Worm (Caenorhabditis elegans) whole organism, midembryonic: ENCODE data around the gene glrx-3.

Experiments used
- T22C8.4 ChIP-seq: fragments of 200-800 bp; sonication (Bioruptor generic); IDR thresholded peaks from 2 replicates; pipeline ENCODE4 v1.3.6; 2022; ENCODE audit warnings: missing genetic modification characterization, missing compliant biosample characterization
- cog-1 ChIP-seq: sonication (generic microtip); optimal IDR thresholded peaks from 2 replicates; lab custom pipeline; 2016; ENCODE audit warnings: missing genetic modification characterization, missing compliant biosample characterization
- flt-1 ChIP-seq: fragments of 200-800 bp; sonication (Bioruptor generic); IDR thresholded peaks from 2 replicates; pipeline ENCODE4 v1.3.6; 2022; ENCODE audit warnings: missing genetic modification characterization, missing compliant biosample characterization
- klf-2 ChIP-seq: fragments of 200-800 bp; sonication (Bioruptor generic); conservative IDR thresholded peaks from 2 replicates; pipeline ENCODE4 v1.3.6; 2022; ENCODE audit warnings: missing genetic modification reagents, missing genetic modification characterization, missing compliant biosample characterization
- med-1 ChIP-seq: sonication (generic microtip); optimal IDR thresholded peaks from 2 replicates; lab custom pipeline; 2017; ENCODE audit warnings: missing genetic modification characterization, mild to moderate bottlenecking, missing compliant biosample characterization, antibody characterized with exemption, missing genetic modification reagents; ENCODE audit not compliant: insufficient read depth
- ref-1 ChIP-seq: fragments of 200-800 bp; sonication (Bioruptor generic); conservative IDR thresholded peaks from 2 replicates; pipeline ENCODE4 v1.3.6; 2022; ENCODE audit warnings: missing genetic modification reagents, missing genetic modification characterization, missing compliant biosample characterization
- tab-1 ChIP-seq: fragments of 200-800 bp; sonication (Bioruptor generic); IDR thresholded peaks from 2 replicates; pipeline ENCODE4 v1.3.6; 2022; ENCODE audit warnings: missing genetic modification characterization, missing compliant biosample characterization
- ztf-23 ChIP-seq: fragments of 200-800 bp; sonication (Bioruptor generic); IDR thresholded peaks from 2 replicates; pipeline ENCODE4 v1.3.6; 2022; ENCODE audit warnings: missing genetic modification reagents, missing genetic modification characterization, missing compliant biosample characterization
- ztf-29 ChIP-seq: fragments of 200-800 bp; sonication (Bioruptor generic); IDR thresholded peaks from 2 replicates; pipeline ENCODE4 v1.3.6; 2022; ENCODE audit warnings: missing genetic modification reagents, missing genetic modification characterization, missing compliant biosample characterization

glrx-3 gene

DNA sequence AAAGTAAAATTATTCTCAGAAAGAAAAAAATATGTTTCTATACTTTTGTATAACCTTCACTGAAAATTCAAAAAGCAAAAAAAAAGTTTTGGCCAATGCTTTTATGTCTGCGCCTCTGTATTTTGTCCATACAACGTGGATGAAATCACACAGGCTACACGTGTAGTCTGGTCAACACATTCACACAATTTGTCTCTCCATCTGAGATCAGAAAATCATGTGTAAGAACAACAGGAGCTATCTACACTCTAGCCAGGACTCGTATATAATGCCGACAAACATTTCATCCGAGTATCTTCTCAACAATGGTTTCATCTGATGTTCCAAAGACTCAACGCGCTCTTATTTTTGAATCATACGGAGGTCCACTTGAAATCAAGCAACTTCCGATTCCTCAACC lies 14.3 kb downstream of the glrx-3 start, which contains the start of gene D2063.1:
D2063.1 (plus strand) TSS at position 281 of the 400 bp plus-strand sequence.
- TF ChIP-seq med-1 (GFP tag; lab: Kevin White, UChicago) = no peak
- no peak for TF ChIP-seq tab-1 (GFP tag; lab: Robert Waterston, UW)
- TF ChIP-seq ztf-23 (GFP tag; lab: Robert Waterston, UW) = no peak
- no peak for TF ChIP-seq ref-1 (GFP tag; lab: Robert Waterston, UW)
- no peak for TF ChIP-seq klf-2 (GFP tag; lab: Robert Waterston, UW)
- TF ChIP-seq T22C8.4 = no peak
- TF ChIP-seq ztf-29 (GFP tag; lab: Robert Waterston, UW) = no peak
- TF ChIP-seq cog-1 (tag; lab: Kevin White, UChicago) = no peak
- no peak for TF ChIP-seq flt-1

DNA sequence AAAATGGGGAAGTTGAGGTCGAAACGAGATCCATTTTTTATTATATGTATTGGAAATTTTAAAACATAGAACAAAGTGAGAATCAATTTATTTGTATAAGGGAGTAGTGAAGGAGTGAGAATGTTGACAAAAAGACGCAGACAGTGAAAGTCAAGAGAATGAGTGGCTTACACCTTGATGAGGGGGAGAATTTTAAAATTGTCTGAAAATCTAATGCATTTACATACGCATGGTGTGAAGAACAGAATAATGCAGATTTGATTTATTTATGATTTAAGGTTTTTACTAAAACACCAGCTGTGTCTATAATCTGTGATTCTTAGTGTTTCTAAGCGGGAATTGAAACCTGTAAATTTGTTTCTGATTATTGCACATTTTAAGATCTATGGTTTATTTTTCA lies 15.7 kb downstream of the glrx-3 start, which contains the start of gene nhr-125:
nhr-125 (minus strand) TSS at position 101 of the 400 bp plus-strand sequence.
- no peak for TF ChIP-seq klf-2 (GFP tag; lab: Robert Waterston, UW)
- no peak for TF ChIP-seq T22C8.4
- no peak for TF ChIP-seq flt-1

DNA sequence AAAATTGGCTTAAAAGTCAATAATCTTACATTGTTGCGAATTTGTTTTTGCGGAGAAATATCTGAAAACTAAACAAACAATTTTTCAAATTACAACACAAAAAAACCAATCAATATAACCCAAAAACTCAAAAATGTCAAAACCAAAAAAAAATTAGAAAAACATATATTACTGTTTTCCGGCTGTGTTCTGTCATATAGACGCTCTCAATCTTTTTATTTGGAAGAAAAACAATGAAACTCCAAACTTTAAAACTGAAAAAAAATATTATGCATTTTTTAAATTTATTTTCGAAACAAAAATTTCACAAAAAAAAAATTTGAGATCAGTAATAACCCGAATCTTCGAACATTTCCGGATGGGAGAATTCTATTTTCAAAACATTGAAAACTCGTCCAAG lies 18.4 kb downstream of the glrx-3 start, which contains the start of gene R02D1.2:
R02D1.2 (minus strand) TSS at position 101 of the 400 bp plus-strand sequence.
- no peak for TF ChIP-seq ztf-29 (GFP tag; lab: Robert Waterston, UW)
- TF ChIP-seq ref-1 (GFP tag; lab: Robert Waterston, UW) = no peak
- no peak for TF ChIP-seq ztf-23 (GFP tag; lab: Robert Waterston, UW)
- TF ChIP-seq tab-1 (GFP tag; lab: Robert Waterston, UW) = no peak
- TF ChIP-seq med-1 (GFP tag; lab: Kevin White, UChicago) = no peak
- TF ChIP-seq klf-2 (GFP tag; lab: Robert Waterston, UW) = no peak
- no peak for TF ChIP-seq cog-1 (tag; lab: Kevin White, UChicago)
- TF ChIP-seq flt-1 = no peak
- TF ChIP-seq T22C8.4 = no peak

DNA sequence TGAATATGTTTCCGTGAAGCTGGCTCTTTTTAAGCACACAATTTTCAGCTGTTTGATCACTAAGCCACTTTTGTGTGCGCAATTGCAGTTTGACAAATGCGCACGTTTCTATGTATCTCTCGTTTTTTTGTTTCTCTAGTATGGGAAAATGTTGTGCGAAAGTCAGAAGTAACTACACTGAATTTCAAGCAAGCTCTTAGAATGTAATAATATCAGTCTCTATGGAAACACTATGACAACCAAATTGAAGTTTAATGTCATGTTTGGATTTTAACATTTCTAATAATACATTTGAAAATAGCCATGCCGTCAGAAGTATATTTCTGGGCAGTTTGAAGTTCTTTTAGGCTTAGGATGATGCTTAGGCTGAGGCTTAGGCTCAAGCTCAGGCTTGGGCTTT lies 21.2 kb downstream of the glrx-3 start, which contains the start of gene ZC132.9:
ZC132.9 (minus strand) TSS at position 101 of the 400 bp plus-strand sequence.
- TF ChIP-seq med-1 (GFP tag; lab: Kevin White, UChicago) = no peak
- no peak for TF ChIP-seq ref-1 (GFP tag; lab: Robert Waterston, UW)
- TF ChIP-seq flt-1 = no peak
- TF ChIP-seq klf-2 (GFP tag; lab: Robert Waterston, UW) = no peak
- no peak for TF ChIP-seq tab-1 (GFP tag; lab: Robert Waterston, UW)
- TF ChIP-seq T22C8.4 = no peak
- TF ChIP-seq ztf-23 (GFP tag; lab: Robert Waterston, UW) = no peak

DNA sequence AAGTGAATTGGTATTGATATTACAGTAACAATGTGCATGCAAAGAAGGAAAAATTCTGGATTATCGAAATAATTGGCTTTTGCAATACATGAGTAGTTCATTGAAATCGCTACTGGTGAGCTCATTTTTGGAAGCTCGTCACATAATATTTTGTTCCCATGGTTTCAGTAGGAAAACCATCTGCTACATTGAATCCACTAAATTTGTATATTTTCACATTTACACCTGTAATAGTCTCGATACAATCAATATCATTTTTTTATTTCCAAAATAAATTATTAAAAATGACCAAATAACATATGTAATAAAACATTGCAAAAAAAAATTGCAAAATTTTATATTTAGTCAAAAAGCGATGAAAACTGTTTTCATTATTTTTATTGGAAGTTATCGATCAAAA lies 26.1 kb downstream of the glrx-3 start, which contains the start of gene srh-192:
srh-192 (minus strand) TSS at position 101 of the 400 bp plus-strand sequence.
- no peak for TF ChIP-seq med-1 (GFP tag; lab: Kevin White, UChicago)
- no peak for TF ChIP-seq tab-1 (GFP tag; lab: Robert Waterston, UW)
- no peak for TF ChIP-seq T22C8.4
- TF ChIP-seq ztf-29 (GFP tag; lab: Robert Waterston, UW) = no peak
- TF ChIP-seq klf-2 (GFP tag; lab: Robert Waterston, UW) = no peak
- TF ChIP-seq ztf-23 (GFP tag; lab: Robert Waterston, UW) = no peak
- TF ChIP-seq flt-1 = no peak
- no peak for TF ChIP-seq cog-1 (tag; lab: Kevin White, UChicago)
- TF ChIP-seq ref-1 (GFP tag; lab: Robert Waterston, UW) = no peak

DNA sequence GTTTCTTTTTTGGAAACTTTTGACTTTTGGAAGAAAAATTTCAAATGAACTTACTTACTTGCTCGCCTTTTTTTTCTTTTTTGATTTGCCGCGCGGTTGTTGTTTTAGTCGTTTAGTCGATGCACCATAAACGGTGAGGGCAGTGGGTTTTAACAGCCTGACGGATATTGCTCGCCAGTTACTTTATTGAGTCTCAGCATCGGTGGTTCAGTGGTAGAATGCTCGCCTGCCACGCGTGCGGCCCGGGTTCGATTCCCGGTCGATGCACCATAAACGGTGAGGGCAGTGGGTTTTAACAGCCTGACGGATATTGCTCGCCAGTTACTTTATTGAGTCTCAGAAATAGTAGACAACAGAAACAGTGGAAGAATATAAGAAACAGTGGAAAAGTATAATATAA lies 30.7 kb downstream of the glrx-3 start:
- TF ChIP-seq T22C8.4 = 0 out of 2 replicates have a peak, but pooled peaks have one; percentile 26
- TF ChIP-seq flt-1 = peak; percentile 47; the same call in 1 of the 2 replicates

DNA sequence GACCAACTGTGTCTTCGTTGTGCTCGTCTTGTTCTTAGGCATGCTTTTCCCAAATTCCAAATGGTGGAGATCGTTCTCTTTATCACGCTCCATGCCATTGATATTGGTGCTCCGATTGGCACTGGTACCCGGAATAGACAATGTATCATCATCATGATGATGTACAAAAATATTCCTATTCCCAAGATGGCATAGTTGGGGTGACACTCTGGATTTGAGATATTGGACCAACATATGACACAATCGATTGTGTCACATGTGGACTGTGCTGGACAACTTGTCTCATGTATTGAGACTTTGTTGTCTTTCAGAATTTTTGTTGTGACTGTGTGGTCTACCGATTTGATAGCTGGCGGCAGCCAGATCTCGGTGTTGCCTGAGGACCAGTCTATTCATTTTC lies 36.9 kb downstream of the glrx-3 start:
- TF ChIP-seq ztf-23 (GFP tag; lab: Robert Waterston, UW) = no peak
- TF ChIP-seq med-1 (GFP tag; lab: Kevin White, UChicago) = no peak
- no peak for TF ChIP-seq tab-1 (GFP tag; lab: Robert Waterston, UW)

DNA sequence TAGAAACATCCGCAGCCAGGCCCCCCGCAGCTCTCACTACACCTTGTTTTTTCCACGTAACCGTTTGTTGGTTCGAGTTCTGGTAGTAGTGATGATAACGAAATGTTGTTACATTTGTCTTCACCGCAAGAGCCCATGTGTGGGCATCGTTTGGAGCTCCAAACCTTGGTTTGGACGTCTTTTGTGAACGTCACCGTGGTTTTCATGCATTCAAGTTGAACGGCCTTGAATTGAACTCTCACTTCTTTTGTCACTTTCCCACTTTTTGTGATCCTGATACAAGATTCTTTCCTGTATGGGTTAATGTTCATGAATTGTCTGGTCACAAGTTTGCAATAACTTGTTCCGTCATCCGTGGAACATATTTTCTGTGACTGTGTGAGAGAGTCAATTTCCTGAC lies 37.3 kb downstream of the glrx-3 start:
- TF ChIP-seq cog-1 (tag; lab: Kevin White, UChicago) (no peak), ref-1 (GFP tag; lab: Robert Waterston, UW) (no peak), T22C8.4 (no peak), med-1 (GFP tag; lab: Kevin White, UChicago) (no peak)

DNA sequence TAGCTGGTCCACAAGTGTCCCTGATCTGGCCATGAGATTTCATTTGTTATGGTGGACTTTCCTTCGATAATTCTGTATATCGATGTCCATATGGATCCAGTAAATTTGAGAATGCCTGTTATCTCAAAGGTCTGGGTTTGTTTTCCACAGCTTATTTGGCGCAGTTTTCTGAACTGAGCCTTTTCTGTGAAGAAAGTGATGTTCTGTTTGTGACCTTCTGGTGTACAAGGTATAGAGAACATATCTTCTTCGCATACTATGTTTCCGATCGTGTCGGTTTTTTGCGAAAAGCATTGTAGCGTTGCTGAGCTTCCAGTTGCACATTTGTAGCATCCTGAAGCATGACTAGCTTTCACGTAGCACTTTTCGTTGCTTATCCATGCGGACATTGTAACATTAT lies 38.3 kb downstream of the glrx-3 start:
- TF ChIP-seq cog-1 (tag; lab: Kevin White, UChicago) = no peak
- TF ChIP-seq ztf-23 (GFP tag; lab: Robert Waterston, UW) = no peak

DNA sequence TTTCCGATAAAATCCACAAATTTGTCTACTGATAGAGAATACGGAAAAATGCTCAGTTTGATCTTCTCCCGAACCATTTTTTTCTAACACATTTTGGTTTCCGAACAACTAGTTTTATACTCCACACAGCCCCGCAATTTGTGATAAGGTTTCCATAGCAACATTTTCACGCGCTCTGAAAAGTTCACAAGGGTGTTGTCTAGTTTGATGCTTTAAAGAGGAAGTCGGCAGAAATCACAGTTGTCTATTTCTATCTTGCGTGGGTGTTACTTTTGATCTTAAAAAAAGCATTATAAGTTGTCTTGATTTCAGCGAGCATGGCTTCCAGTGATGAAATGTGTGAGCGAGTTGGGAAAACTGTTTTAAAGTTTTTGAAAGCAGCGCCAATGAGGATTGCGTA lies 41.4 kb downstream of the glrx-3 start, which contains the start of gene ZC132.3:
ZC132.3 (minus strand) TSS at position 101 of the 400 bp plus-strand sequence.
- TF ChIP-seq cog-1 (tag; lab: Kevin White, UChicago) (no peak), ref-1 (GFP tag; lab: Robert Waterston, UW) (no peak), tab-1 (GFP tag; lab: Robert Waterston, UW) (no peak), ztf-29 (GFP tag; lab: Robert Waterston, UW) (no peak), klf-2 (GFP tag; lab: Robert Waterston, UW) (no peak), T22C8.4 (no peak), flt-1 (no peak), med-1 (GFP tag; lab: Kevin White, UChicago) (no peak), ztf-23 (GFP tag; lab: Robert Waterston, UW) (no peak)
